Fruit fly (Drosophila melanogaster): Measurements from ENCODE around the gene CG7083.

The CG7083 gene

DNA sequence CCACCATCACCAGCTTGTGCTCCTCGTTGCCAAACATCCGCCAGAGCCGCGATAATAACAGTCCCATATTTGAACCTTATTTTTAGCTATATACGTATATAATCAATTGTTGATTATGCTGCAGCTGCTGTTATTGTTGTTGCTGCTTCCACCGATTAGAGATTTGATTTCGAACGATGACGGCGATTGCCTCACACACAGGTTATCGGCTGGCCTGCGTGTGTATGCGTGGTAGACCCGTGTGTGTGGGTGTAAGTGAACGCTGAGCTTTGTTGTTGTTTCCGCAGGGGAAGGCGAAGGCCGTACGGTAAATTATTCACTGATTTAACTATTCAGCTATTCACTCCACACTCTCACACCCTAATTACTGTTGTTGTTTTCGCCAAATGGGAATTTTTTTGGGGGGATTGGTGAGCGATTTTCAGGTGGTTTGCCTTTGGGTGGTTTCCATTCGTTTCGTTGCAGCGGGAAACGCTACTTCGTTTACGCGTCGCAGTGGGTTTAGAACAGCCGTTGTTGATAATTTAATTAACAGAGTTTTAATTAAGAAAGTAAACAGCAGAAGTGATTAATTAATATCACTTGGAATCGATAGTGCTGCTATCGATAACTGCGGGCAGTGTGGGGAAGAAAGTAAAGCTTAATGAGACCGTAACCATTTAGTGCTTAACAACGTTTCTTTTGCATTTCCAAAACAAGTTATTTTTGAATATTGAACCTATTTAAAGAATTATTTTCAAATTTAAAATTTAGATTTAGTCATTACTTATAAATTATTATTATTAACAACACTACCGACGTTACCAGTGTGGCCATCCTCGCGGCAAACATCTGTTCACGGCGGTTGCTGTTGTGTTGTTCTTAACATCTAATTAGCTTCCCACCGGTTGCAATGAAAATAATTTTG lies 41.1 kb upstream of the CG7083 start, which contains the start of the genes Arl5 and CG13671 (continued):
- TF ChIP-seq insv (GFP tag; optimal IDR thresholded peaks at IDR 0.05) = peak in 1 of 2 experiments; percentile 11
- peak; percentile 76 for TF ChIP-seq gsb-n (tag; optimal IDR thresholded peaks at IDR 0.05)
- TF ChIP-seq psq (GFP tag; optimal IDR thresholded peaks at IDR 0.05) = peak; percentile 63
- TF ChIP-seq CG8359 (GFP tag; optimal IDR thresholded peaks at IDR 0.05; ENCODE audit: borderline replicate concordance) = no peak
- TF ChIP-seq Jarid2 (GFP tag; optimal IDR thresholded peaks at IDR 0.05) = no peak
- peak; percentile 89 for TF ChIP-seq lbe (GFP tag; optimal IDR thresholded peaks at IDR 0.05)
- peak; percentile 44; the same call in 1 of the 2 replicates for TF ChIP-seq wor (GFP tag; IDR thresholded peaks at IDR 0.05)
- peak; percentile 72 for TF ChIP-seq CG4730 (GFP tag; IDR thresholded peaks at IDR 0.05)
- peak; percentile 82; the same call in 1 of the 2 replicates for TF ChIP-seq ranshi (GFP tag; IDR thresholded peaks at IDR 0.05)
- peak; percentile 47 for TF ChIP-seq CG7928 (GFP tag; optimal IDR thresholded peaks at IDR 0.05)
- peak; percentile 22 for TF ChIP-seq CG12299 (tag; optimal IDR thresholded peaks at IDR 0.05)
- TF ChIP-seq ap (GFP tag; IDR thresholded peaks at IDR 0.05) = peak; percentile 51
- TF ChIP-seq hth (optimal IDR thresholded peaks at IDR 0.05) = no peak
- TF ChIP-seq Lim3 (GFP tag; IDR thresholded peaks at IDR 0.05) = no peak
- TF ChIP-seq HmgZ (tag; optimal IDR thresholded peaks at IDR 0.05) = peak; percentile 62
- peak; percentile 77; the same call in 2 of the 3 replicates for TF ChIP-seq hb (GFP tag; IDR thresholded peaks at IDR 0.05; ENCODE audit: partially characterized antibody)
- TF ChIP-seq Ada2b (GFP tag; IDR thresholded peaks at IDR 0.05) = peak; percentile 75
- TF ChIP-seq HLH4C (GFP tag; IDR thresholded peaks at IDR 0.05; ENCODE audit: partially characterized antibody) = peak; percentile 70
- peak; percentile 26 for TF ChIP-seq repo (GFP tag; optimal IDR thresholded peaks at IDR 0.05)
- TF ChIP-seq rib (GFP tag; IDR thresholded peaks at IDR 0.05) = peak; percentile 34; the same call in 1 of the 2 replicates
- peak; percentile 76 for TF ChIP-seq CG15514 (GFP tag; optimal IDR thresholded peaks at IDR 0.05)
- TF ChIP-seq CG10654 (GFP tag; optimal IDR thresholded peaks at IDR 0.05) = peak; percentile 80
- peak; percentile 33; the same call in 1 of the 2 replicates for TF ChIP-seq CG7372 (GFP tag; IDR thresholded peaks at IDR 0.05)
- peak; percentile 79 for TF ChIP-seq slou (GFP tag; optimal IDR thresholded peaks at IDR 0.05)
- peak; percentile 61 for TF ChIP-seq CG30431 (GFP tag; optimal IDR thresholded peaks at IDR 0.05)
- TF ChIP-seq exex (tag; optimal IDR thresholded peaks at IDR 0.05) = peak; percentile 85
- TF ChIP-seq lmd (GFP tag; IDR thresholded peaks at IDR 0.05) = peak; percentile 63
- no peak for TF ChIP-seq CG17568 (GFP tag; optimal IDR thresholded peaks at IDR 0.05)
- 0 out of 2 replicates have a peak, but pooled peaks have one; percentile 30 for TF ChIP-seq sim (GFP tag; IDR thresholded peaks at IDR 0.05)
- TF ChIP-seq wek (GFP tag; optimal IDR thresholded peaks at IDR 0.05) = no peak
- TF ChIP-seq CG1529 (GFP tag; optimal IDR thresholded peaks at IDR 0.05) = peak; percentile 10
- TF ChIP-seq CrebB (tag; optimal IDR thresholded peaks at IDR 0.05) = peak; percentile 7
- TF ChIP-seq CG18764 (GFP tag; optimal IDR thresholded peaks at IDR 0.05) = peak; percentile 81
- TF ChIP-seq Hr78 (GFP tag; optimal IDR thresholded peaks at IDR 0.05) = no peak
- peak; percentile 12; the same call in 1 of the 2 replicates for TF ChIP-seq dan (GFP tag; IDR thresholded peaks at IDR 0.05)
- no peak for TF ChIP-seq CG15269 (tag; optimal IDR thresholded peaks at IDR 0.05)
- TF ChIP-seq bigmax (GFP tag; optimal IDR thresholded peaks at IDR 0.05) = no peak
- peak; percentile 61 for TF ChIP-seq Asciz (GFP tag; optimal IDR thresholded peaks at IDR 0.05)
- TF ChIP-seq bab2 (GFP tag; optimal IDR thresholded peaks at IDR 0.05) = peak; percentile 60
- TF ChIP-seq Trl (optimal IDR thresholded peaks at IDR 0.05) = no peak
- TF ChIP-seq Trl (GFP tag; optimal IDR thresholded peaks at IDR 0.05) = peak; percentile 59
- no peak for TF ChIP-seq gt (GFP tag; IDR thresholded peaks at IDR 0.05)
- peak; percentile 10 for TF ChIP-seq Atf-2 (GFP tag; optimal IDR thresholded peaks at IDR 0.05)
- TF ChIP-seq CG11723 (GFP tag; optimal IDR thresholded peaks at IDR 0.05) = peak; percentile 45
- no peak for TF ChIP-seq oc (tag; optimal IDR thresholded peaks at IDR 0.05)
- TF ChIP-seq Poxn (GFP tag; IDR thresholded peaks at IDR 0.05) = no peak
- TF ChIP-seq h (optimal IDR thresholded peaks at IDR 0.05) = no peak
- peak; percentile 74 for TF ChIP-seq ftz-f1 (GFP tag; optimal IDR thresholded peaks at IDR 0.05)
- peak; percentile 88 for TF ChIP-seq CG9932 (GFP tag; IDR thresholded peaks at IDR 0.05)

Measured in whole organism, embryonic.